Fruit fly (Drosophila melanogaster): ENCODE data around the gene CG6126.

Gene CG6126

dm6 chr3R:16221359-16222299 is 18.7 kb upstream of the CG6126 start:
- no peak for TF ChIP-seq usp (GFP tag; optimal IDR thresholded peaks at IDR 0.05)
- TF ChIP-seq psq (optimal IDR thresholded peaks at IDR 0.05): no peak
- TF ChIP-seq pan (optimal IDR thresholded peaks at IDR 0.05): no peak
- TF ChIP-seq EcR (GFP tag; optimal IDR thresholded peaks at IDR 0.05): no peak
- TF ChIP-seq Dll (optimal IDR thresholded peaks at IDR 0.05): no peak
- TF ChIP-seq CG8478 (optimal IDR thresholded peaks at IDR 0.05): no peak

- TF ChIP-seq psq (optimal IDR thresholded peaks at IDR 0.05) (no peak), usp (GFP tag; optimal IDR thresholded peaks at IDR 0.05) (no peak), EcR (GFP tag; optimal IDR thresholded peaks at IDR 0.05) (no peak)
Observed at dm6 chr3R:16220854-16221253, 18.0 kb upstream of the CG6126 start.

- TF ChIP-seq CG8478 (optimal IDR thresholded peaks at IDR 0.05): no peak
- TF ChIP-seq Dll (optimal IDR thresholded peaks at IDR 0.05): no peak
- TF ChIP-seq usp (GFP tag; optimal IDR thresholded peaks at IDR 0.05): no peak
- no peak for TF ChIP-seq EcR (GFP tag; optimal IDR thresholded peaks at IDR 0.05)
- no peak for TF ChIP-seq pan (optimal IDR thresholded peaks at IDR 0.05)
- no peak for TF ChIP-seq psq (optimal IDR thresholded peaks at IDR 0.05)
Observed at dm6 chr3R:16220050-16220670, 17.3 kb upstream of the CG6126 start.

dm6 chr3R:16218251-16219030 is 15.6 kb upstream of the CG6126 start:
- TF ChIP-seq usp (GFP tag; optimal IDR thresholded peaks at IDR 0.05): no peak
- no peak for TF ChIP-seq pan (optimal IDR thresholded peaks at IDR 0.05)
- no peak for TF ChIP-seq CG8478 (optimal IDR thresholded peaks at IDR 0.05)
- TF ChIP-seq psq (optimal IDR thresholded peaks at IDR 0.05): no peak
- no peak for TF ChIP-seq Dll (optimal IDR thresholded peaks at IDR 0.05)
- TF ChIP-seq EcR (GFP tag; optimal IDR thresholded peaks at IDR 0.05): no peak

- no peak for TF ChIP-seq usp (GFP tag; optimal IDR thresholded peaks at IDR 0.05)
- no peak for TF ChIP-seq EcR (GFP tag; optimal IDR thresholded peaks at IDR 0.05)
- no peak for TF ChIP-seq psq (optimal IDR thresholded peaks at IDR 0.05)
- TF ChIP-seq pan (optimal IDR thresholded peaks at IDR 0.05): no peak
- no peak for TF ChIP-seq Dll (optimal IDR thresholded peaks at IDR 0.05)
- TF ChIP-seq CG8478 (optimal IDR thresholded peaks at IDR 0.05): no peak
Observed at dm6 chr3R:16217368-16217767, 14.5 kb upstream of the CG6126 start.

- TF ChIP-seq CG8478 (optimal IDR thresholded peaks at IDR 0.05) (no peak), psq (optimal IDR thresholded peaks at IDR 0.05) (no peak), pan (optimal IDR thresholded peaks at IDR 0.05) (no peak), usp (GFP tag; optimal IDR thresholded peaks at IDR 0.05) (no peak), EcR (GFP tag; optimal IDR thresholded peaks at IDR 0.05) (no peak), Dll (optimal IDR thresholded peaks at IDR 0.05) (no peak)
Observed at dm6 chr3R:16215319-16215701, 12.4 kb upstream of the CG6126 start.

dm6 chr3R:16214474-16215318 is 11.8 kb upstream of the CG6126 start:
- no peak for TF ChIP-seq pan (optimal IDR thresholded peaks at IDR 0.05)
- no peak for TF ChIP-seq EcR (GFP tag; optimal IDR thresholded peaks at IDR 0.05)
- TF ChIP-seq usp (GFP tag; optimal IDR thresholded peaks at IDR 0.05): no peak
- TF ChIP-seq psq (optimal IDR thresholded peaks at IDR 0.05): no peak
- no peak for TF ChIP-seq Dll (optimal IDR thresholded peaks at IDR 0.05)
- TF ChIP-seq CG8478 (optimal IDR thresholded peaks at IDR 0.05): no peak

- no peak for TF ChIP-seq Dll (optimal IDR thresholded peaks at IDR 0.05)
- no peak for TF ChIP-seq EcR (GFP tag; optimal IDR thresholded peaks at IDR 0.05)
- no peak for TF ChIP-seq psq (optimal IDR thresholded peaks at IDR 0.05)
- TF ChIP-seq CG8478 (optimal IDR thresholded peaks at IDR 0.05): no peak
- no peak for TF ChIP-seq usp (GFP tag; optimal IDR thresholded peaks at IDR 0.05)
- no peak for TF ChIP-seq pan (optimal IDR thresholded peaks at IDR 0.05)
Observed at dm6 chr3R:16213792-16214473, 11.1 kb upstream of the CG6126 start.

- no peak for TF ChIP-seq usp (GFP tag; optimal IDR thresholded peaks at IDR 0.05)
- TF ChIP-seq Dll (optimal IDR thresholded peaks at IDR 0.05): no peak
- no peak for TF ChIP-seq CG8478 (optimal IDR thresholded peaks at IDR 0.05)
- TF ChIP-seq EcR (GFP tag; optimal IDR thresholded peaks at IDR 0.05): no peak
- no peak for TF ChIP-seq psq (optimal IDR thresholded peaks at IDR 0.05)
- no peak for TF ChIP-seq pan (optimal IDR thresholded peaks at IDR 0.05)
Observed at dm6 chr3R:16212859-16213708, 10.2 kb upstream of the CG6126 start.

Measured in whole organism.